Fruit fly (Drosophila melanogaster) whole organism, embryonic: ENCODE data around the gene anchor.

Experiments used
- Asciz ChIP-seq: fragments of 200-800 bp; sonication (Bioruptor generic); optimal IDR thresholded peaks from 2 replicates; lab custom pipeline; 2017; ENCODE audit warnings: missing biosample characterization, mild to moderate bottlenecking, missing genetic modification characterization, missing genetic modification reagents
- Awh ChIP-seq: fragments of 200-800 bp; sonication (Bioruptor generic); IDR thresholded peaks from 2 replicates; pipeline ENCODE4, ENCODE4 v1.3.6; 2022; ENCODE audit warnings: missing biosample characterization, missing genetic modification characterization
- CG10366 ChIP-seq: fragments of 200-800 bp; sonication (Bioruptor generic); IDR thresholded peaks from 2 replicates; pipeline ENCODE4 v1.3.6; 2022; ENCODE audit warnings: missing biosample characterization, missing genetic modification characterization
- CG10543 ChIP-seq: fragments of 200-800 bp; sonication (Bioruptor generic); optimal IDR thresholded peaks from 3 replicates; lab custom pipeline; 2017; ENCODE audit warnings: missing biosample characterization, mild to moderate bottlenecking, missing genetic modification characterization, moderate library complexity
- CG11398 ChIP-seq: fragments of 200-800 bp; sonication (Bioruptor generic); optimal IDR thresholded peaks from 2 replicates; lab custom pipeline; 2016; ENCODE audit warnings: missing biosample characterization, missing genetic modification characterization
- CG11504 ChIP-seq: fragments of 200-800 bp; sonication (Bioruptor generic); optimal IDR thresholded peaks from 3 replicates; lab custom pipeline; 2019; ENCODE audit warnings: missing biosample characterization, mild to moderate bottlenecking, missing genetic modification characterization, moderate library complexity
- CG13296 ChIP-seq: fragments of 200-800 bp; sonication (Bioruptor generic); optimal IDR thresholded peaks from 3 replicates; lab custom pipeline; 2018; ENCODE audit warnings: missing biosample characterization, mild to moderate bottlenecking, missing genetic modification characterization
- CG13894 ChIP-seq: fragments of 200-800 bp; sonication (Bioruptor generic); optimal IDR thresholded peaks from 3 replicates; lab custom pipeline; 2018; ENCODE audit warnings: missing biosample characterization, mild to moderate bottlenecking, missing genetic modification characterization, moderate library complexity
- CG15011 ChIP-seq: fragments of 200-800 bp; sonication (Bioruptor generic); optimal IDR thresholded peaks from 3 replicates; lab custom pipeline; 2018; ENCODE audit warnings: missing biosample characterization, mild to moderate bottlenecking, missing genetic modification characterization
- CG17359 ChIP-seq: fragments of 200-800 bp; sonication (Bioruptor generic); optimal IDR thresholded peaks from 3 replicates; lab custom pipeline; 2018; ENCODE audit warnings: missing biosample characterization, mild to moderate bottlenecking, missing genetic modification characterization, moderate library complexity
- CG2116 ChIP-seq: fragments of 200-800 bp; sonication (Bioruptor generic); optimal IDR thresholded peaks from 3 replicates; lab custom pipeline; 2018; ENCODE audit warnings: missing biosample characterization, mild to moderate bottlenecking, missing genetic modification characterization
- CG2889 ChIP-seq: fragments of 200-800 bp; sonication (Bioruptor generic); IDR thresholded peaks from 3 replicates; pipeline ENCODE4 v1.3.6; 2022; ENCODE audit warnings: missing biosample characterization, missing genetic modification characterization
- CG31388 ChIP-seq: fragments of 200-800 bp; sonication (Bioruptor generic); optimal IDR thresholded peaks from 2 replicates; lab custom pipeline; 2016; ENCODE audit warnings: missing biosample characterization, missing genetic modification characterization
- CG33557 ChIP-seq: fragments of 200-800 bp; sonication (Bioruptor generic); optimal IDR thresholded peaks from 2 replicates; lab custom pipeline; 2019; ENCODE audit warnings: missing biosample characterization, mild to moderate bottlenecking, missing genetic modification characterization, moderate library complexity
- CG3726 ChIP-seq: fragments of 200-800 bp; sonication (Bioruptor generic); IDR thresholded peaks from 3 replicates; pipeline ENCODE4, ENCODE4 v1.3.6; 2022; ENCODE audit warnings: missing biosample characterization, missing genetic modification characterization
- CG4424 ChIP-seq: fragments of 200-800 bp; sonication (Bioruptor generic); optimal IDR thresholded peaks from 3 replicates; lab custom pipeline; 2016; ENCODE audit warnings: missing biosample characterization, missing genetic modification characterization
- CG4617 ChIP-seq: fragments of 200-800 bp; sonication (Bioruptor generic); optimal IDR thresholded peaks from 3 replicates; lab custom pipeline; 2016; ENCODE audit warnings: missing biosample characterization, missing genetic modification characterization, borderline replicate concordance
- CG8359 ChIP-seq: fragments of 200-800 bp; sonication (Bioruptor generic); optimal IDR thresholded peaks from 2 replicates; lab custom pipeline; 2017; ENCODE audit warnings: missing biosample characterization, mild to moderate bottlenecking, missing genetic modification characterization, borderline replicate concordance
- CG8924 ChIP-seq: fragments of 200-800 bp; optimal IDR thresholded peaks from 3 replicates; lab custom pipeline; 2019; ENCODE audit warnings: missing biosample characterization, mild to moderate bottlenecking, missing genetic modification characterization, moderate library complexity
- Deaf1 ChIP-seq: fragments of 200-800 bp; optimal IDR thresholded peaks from 3 replicates; lab custom pipeline; 2019; ENCODE audit warnings: missing biosample characterization, mild to moderate bottlenecking, missing genetic modification characterization, moderate library complexity
- Dfd ChIP-seq, 2 experiments: fragments of >200 bp; optimal IDR thresholded peaks; 2 replicates each; lab custom pipeline; 2017; ENCODE audit warnings: missing biosample characterization in 2 of 2, missing genetic modification characterization in 2 of 2
- ERR ChIP-seq: fragments of 200-800 bp; sonication (Bioruptor generic); optimal IDR thresholded peaks from 2 replicates; lab custom pipeline; 2016; ENCODE audit warnings: missing biosample characterization, missing genetic modification characterization
- Ets97D ChIP-seq: fragments of 200-800 bp; sonication (Bioruptor generic); optimal IDR thresholded peaks from 3 replicates; lab custom pipeline; 2016; ENCODE audit warnings: missing biosample characterization, missing genetic modification characterization
- Hand ChIP-seq: fragments of 200-800 bp; sonication (Bioruptor generic); optimal IDR thresholded peaks from 2 replicates; lab custom pipeline; 2017; ENCODE audit warnings: mild to moderate bottlenecking, missing biosample characterization, missing genetic modification reagents, missing genetic modification characterization
- Med ChIP-seq: fragments of 200-800 bp; sonication (Bioruptor generic); peaks from one replicate; lab custom pipeline; 2016; ENCODE audit warnings: missing biosample characterization, missing genetic modification characterization, mild to moderate bottlenecking, inconsistent platforms, moderate library complexity
- Meics ChIP-seq: fragments of 200-800 bp; sonication (Bioruptor generic); optimal IDR thresholded peaks from 2 replicates; lab custom pipeline; 2017; ENCODE audit warnings: missing biosample characterization, mild to moderate bottlenecking, missing genetic modification characterization
- Pdp1 ChIP-seq, 2 experiments: fragments of 200-800 bp; sonication (Bioruptor generic); optimal IDR thresholded peaks; 3 replicates each; lab custom pipeline; 2016; ENCODE audit warnings: missing biosample characterization in 2 of 2, missing genetic modification characterization in 2 of 2, mild to moderate bottlenecking in 1 of 2, moderate library complexity in 1 of 2
- Sox100B ChIP-seq: fragments of 200-800 bp; sonication (Bioruptor generic); optimal IDR thresholded peaks from 3 replicates; lab custom pipeline; 2018; ENCODE audit warnings: missing biosample characterization, mild to moderate bottlenecking, missing genetic modification characterization
- Ssrp ChIP-seq: fragments of 200-800 bp; sonication (Bioruptor generic); optimal IDR thresholded peaks from 2 replicates; lab custom pipeline; 2018; ENCODE audit warnings: missing biosample characterization, mild to moderate bottlenecking, missing genetic modification characterization, moderate library complexity
- abd-A ChIP-seq: fragments of 200-800 bp; sonication (Bioruptor generic); optimal IDR thresholded peaks from 3 replicates; lab custom pipeline; 2019; ENCODE audit warnings: missing biosample characterization, mild to moderate bottlenecking, missing genetic modification characterization, moderate library complexity
- cg ChIP-seq: fragments of 200-800 bp; sonication (Bioruptor generic); optimal IDR thresholded peaks from 3 replicates; lab custom pipeline; 2019; ENCODE audit warnings: missing biosample characterization, mild to moderate bottlenecking, missing genetic modification characterization, moderate library complexity
- da ChIP-seq: fragments of 200-800 bp; sonication (Bioruptor generic); optimal IDR thresholded peaks from 2 replicates; lab custom pipeline; 2016; ENCODE audit warnings: missing biosample characterization, missing genetic modification characterization
- dan ChIP-seq: fragments of 200-800 bp; sonication (Bioruptor generic); IDR thresholded peaks from 2 replicates; pipeline ENCODE4 v1.3.6; 2022; ENCODE audit warnings: missing biosample characterization, missing genetic modification characterization
- fd64A ChIP-seq: fragments of 200-800 bp; sonication (Bioruptor generic); optimal IDR thresholded peaks from 3 replicates; lab custom pipeline; 2018; ENCODE audit warnings: missing biosample characterization, mild to moderate bottlenecking, missing genetic modification characterization
- grau ChIP-seq: fragments of 200-800 bp; optimal IDR thresholded peaks from 3 replicates; lab custom pipeline; 2019; ENCODE audit warnings: missing biosample characterization, mild to moderate bottlenecking, missing genetic modification characterization, moderate library complexity
- gsb-n ChIP-seq: fragments of 200-800 bp; sonication (Bioruptor generic); optimal IDR thresholded peaks from 3 replicates; lab custom pipeline; 2018; ENCODE audit warnings: missing biosample characterization, mild to moderate bottlenecking, missing genetic modification characterization
- lola ChIP-seq, 3 experiments: fragments of >200 bp in 2 of 3; fragments of 200-800 bp in 1 of 3; sonication (Bioruptor generic) in 1 of 3; optimal IDR thresholded peaks; 2 replicates each; lab custom pipeline; 2017 to 2019; ENCODE audit warnings: missing biosample characterization in 3 of 3, missing genetic modification characterization in 3 of 3, mild to moderate bottlenecking in 1 of 3, moderate library complexity in 1 of 3
- onecut ChIP-seq: fragments of 200-800 bp; sonication (Bioruptor generic); IDR thresholded peaks from 2 replicates; pipeline ENCODE4 v1.3.6; 2022; ENCODE audit warnings: missing biosample characterization, missing genetic modification characterization
- sqz ChIP-seq: fragments of 200-800 bp; sonication (Bioruptor generic); optimal IDR thresholded peaks from 3 replicates; lab custom pipeline; 2018; ENCODE audit warnings: missing biosample characterization, mild to moderate bottlenecking, missing genetic modification characterization
- zen ChIP-seq: fragments of 200-800 bp; sonication (Bioruptor generic); optimal IDR thresholded peaks from 3 replicates; lab custom pipeline; 2018; ENCODE audit warnings: missing biosample characterization, mild to moderate bottlenecking, missing genetic modification characterization, moderate library complexity
- zf30C ChIP-seq: fragments of 200-800 bp; sonication (Bioruptor generic); optimal IDR thresholded peaks from 3 replicates; lab custom pipeline; 2018; ENCODE audit warnings: missing biosample characterization, mild to moderate bottlenecking, missing genetic modification characterization

The anchor gene

dm6 chr3L:17593174-17593573 is 28.4 kb upstream of the anchor start (continued):
- TF ChIP-seq CG15011 (GFP tag; lab: Kevin White, UChicago) (no peak), Dfd (GFP tag; optimal IDR thresholded peaks at IDR 0.05; lab: Kevin White, UChicago) (no peak), Pdp1 (GFP tag; optimal IDR thresholded peaks at IDR 0.05; lab: Kevin White, UChicago) (no peak), gsb-n (tag; lab: Kevin White, UChicago) (no peak), sqz (GFP tag; lab: Kevin White, UChicago) (no peak), CG2889 (GFP tag; lab: Robert Waterston, UW) (no peak)
- TF ChIP-seq, all 482 proteins: peak for 4

- no peak for TF ChIP-seq fd64A
- TF ChIP-seq CG2116 (GFP tag; lab: Kevin White, UChicago) = no peak
- TF ChIP-seq CG13296 (GFP tag; lab: Kevin White, UChicago) = no peak
- TF ChIP-seq CG11504 (tag; lab: Kevin White, UChicago) = no peak
- TF ChIP-seq onecut (GFP tag; lab: Robert Waterston, UW) = peak; percentile 14; the same call in 1 of the 2 replicates
- no peak for TF ChIP-seq CG8924 (tag; lab: Kevin White, UChicago)
- no peak for TF ChIP-seq CG10366 (GFP tag; lab: Robert Waterston, UW)
- TF ChIP-seq CG4617 (GFP tag; lab: Kevin White, UChicago) = no peak
- peak; percentile 35 for TF ChIP-seq CG13894 (tag; lab: Kevin White, UChicago)
- peak; percentile 21 for TF ChIP-seq CG10543 (GFP tag; lab: Kevin White, UChicago)
- TF ChIP-seq da (GFP tag; lab: Kevin White, UChicago) = no peak
- no peak for TF ChIP-seq CG11398
- peak; percentile 86 for TF ChIP-seq Med
- TF ChIP-seq Ssrp (tag; lab: Kevin White, UChicago) = no peak
- peak; percentile 33 for TF ChIP-seq cg (GFP tag; lab: Kevin White, UChicago)
- TF ChIP-seq zf30C (GFP tag; lab: Kevin White, UChicago) = no peak
- no peak for TF ChIP-seq Pdp1 (GFP tag; optimal IDR thresholded peaks at IDR 0.05; lab: Kevin White, UChicago)
- TF ChIP-seq CG15011 (GFP tag; lab: Kevin White, UChicago) = no peak
- TF ChIP-seq Hand (GFP tag; lab: Kevin White, UChicago) = no peak
- TF ChIP-seq CG3726 = 0 out of 3 replicates have a peak, but pooled peaks have one; percentile 10
- TF ChIP-seq grau = no peak
- TF ChIP-seq Sox100B (GFP tag; lab: Kevin White, UChicago) = no peak
- no peak for TF ChIP-seq CG8359 (GFP tag; lab: Kevin White, UChicago)
- peak; percentile 78 for TF ChIP-seq abd-A (tag; lab: Kevin White, UChicago)
- no peak for TF ChIP-seq Ets97D
- TF ChIP-seq Awh (GFP tag; lab: Robert Waterston, UW) = no peak
- no peak for TF ChIP-seq Asciz (GFP tag; lab: Kevin White, UChicago)
- no peak for TF ChIP-seq lola (GFP tag; optimal IDR thresholded peaks at IDR 0.05; lab: Kevin White, UChicago)
- TF ChIP-seq CG17359 (tag; lab: Kevin White, UChicago) = no peak
- TF ChIP-seq CG4424 (GFP tag; lab: Kevin White, UChicago) = no peak
- no peak for TF ChIP-seq dan (GFP tag; lab: Robert Waterston, UW)
- TF ChIP-seq Meics (GFP tag; lab: Kevin White, UChicago) = no peak
- TF ChIP-seq CG33557 (GFP tag; lab: Kevin White, UChicago) = no peak
- peak; percentile 58 for TF ChIP-seq ERR (GFP tag; lab: Kevin White, UChicago)
- TF ChIP-seq CG31388 (GFP tag; lab: Kevin White, UChicago) = no peak
- TF ChIP-seq Deaf1 (tag; lab: Kevin White, UChicago) = peak; percentile 38
- no peak for TF ChIP-seq zen (tag; lab: Kevin White, UChicago)
- TF ChIP-seq, all 482 proteins: peak for 9
Observed at dm6 chr3L:17595810-17596561, 25.6 kb upstream of the anchor start.
